Fruit fly (Drosophila melanogaster): ENCODE measurements around the gene CG46320.

CG46320 gene

dm6 chr3L:5662071-5662470 lies 1.9 kb upstream of the CG46320 start, which contains the start of gene Sse (continued):
- TF ChIP-seq Hr78 (GFP tag; optimal IDR thresholded peaks at IDR 0.05) (no peak), Scr (GFP tag; IDR thresholded peaks at IDR 0.05; ENCODE audit: partially characterized antibody) (peak; percentile 78), CG4820 (GFP tag; optimal IDR thresholded peaks at IDR 0.05) (no peak), CG8290 (GFP tag; optimal IDR thresholded peaks at IDR 0.05) (no peak), CG8290 (tag; optimal IDR thresholded peaks at IDR 0.05) (no peak), CG13287 (GFP tag; IDR thresholded peaks at IDR 0.05; ENCODE audit: partially characterized antibody) (peak; percentile 87), CG9797 (GFP tag; optimal IDR thresholded peaks at IDR 0.05) (peak; percentile 65), CG43689 (GFP tag; IDR thresholded peaks at IDR 0.05) (no peak), CG2678 (tag; optimal IDR thresholded peaks at IDR 0.05) (peak; percentile 17), MBD-R2 (GFP tag; IDR thresholded peaks at IDR 0.05) (peak; percentile 71), CG17385 (GFP tag; optimal IDR thresholded peaks at IDR 0.05) (peak; percentile 76), Dad (GFP tag; optimal IDR thresholded peaks at IDR 0.05) (peak; percentile 7), Adf1 (GFP tag; IDR thresholded peaks at IDR 0.05) (no peak), cad (GFP tag; optimal IDR thresholded peaks at IDR 0.05) (no peak), exex (tag; optimal IDR thresholded peaks at IDR 0.05) (no peak), CG7963 (GFP tag; IDR thresholded peaks at IDR 0.05; ENCODE audit: partially characterized antibody) (peak; percentile 72; the same call in 2 of the 3 replicates), CG17361 (GFP tag; IDR thresholded peaks at IDR 0.05) (no peak), ATbp (GFP tag; optimal IDR thresholded peaks at IDR 0.05) (no peak), CG6175 (GFP tag; IDR thresholded peaks at IDR 0.05) (no peak), Dll (GFP tag; IDR thresholded peaks at IDR 0.05; ENCODE audit: partially characterized antibody) (peak; percentile 82), CG8281 (tag; optimal IDR thresholded peaks at IDR 0.05) (no peak), D (optimal IDR thresholded peaks at IDR 0.05) (no peak), D (GFP tag; optimal IDR thresholded peaks at IDR 0.05) (no peak), zen2 (GFP tag; IDR thresholded peaks at IDR 0.05; ENCODE audit: partially characterized antibody) (peak; percentile 84), CG3281 (GFP tag; optimal IDR thresholded peaks at IDR 0.05) (no peak), unc-4 (GFP tag; IDR thresholded peaks at IDR 0.05; ENCODE audit: partially characterized antibody) (peak; percentile 76), H15 (GFP tag; IDR thresholded peaks at IDR 0.05) (no peak), HLH3B (GFP tag; IDR thresholded peaks at IDR 0.05) (no peak), row (GFP tag; IDR thresholded peaks at IDR 0.05) (no peak; the same call in 2 of the 3 replicates), nerfin-2 (GFP tag; IDR thresholded peaks at IDR 0.05; ENCODE audit: partially characterized antibody) (peak; percentile 69; the same call in 1 of the 2 replicates), salm (tag; optimal IDR thresholded peaks at IDR 0.05) (no peak), CG3163 (GFP tag; optimal IDR thresholded peaks at IDR 0.05) (no peak), abd-A (tag; optimal IDR thresholded peaks at IDR 0.05) (peak; percentile 31), chinmo (GFP tag; IDR thresholded peaks at IDR 0.05; ENCODE audit: partially characterized antibody) (no peak), CG5180 (GFP tag; optimal IDR thresholded peaks at IDR 0.05) (no peak), CG11504 (tag; optimal IDR thresholded peaks at IDR 0.05) (peak; percentile 2), crc (GFP tag; optimal IDR thresholded peaks at IDR 0.05) (no peak), tio (GFP tag; optimal IDR thresholded peaks at IDR 0.05) (no peak), CG10979 (tag; optimal IDR thresholded peaks at IDR 0.05) (no peak), Ets97D (GFP tag; optimal IDR thresholded peaks at IDR 0.05) (peak; percentile 73), CG13424 (tag; optimal IDR thresholded peaks at IDR 0.05) (no peak), CG9932 (GFP tag; IDR thresholded peaks at IDR 0.05) (peak; percentile 30; the same call in 1 of the 2 replicates), pita (GFP tag; optimal IDR thresholded peaks at IDR 0.05) (no peak), fd96Cb (tag; optimal IDR thresholded peaks at IDR 0.05) (no peak), CG14014 (GFP tag; IDR thresholded peaks at IDR 0.05) (no peak), org-1 (GFP tag; optimal IDR thresholded peaks at IDR 0.05) (no peak), sug (tag; optimal IDR thresholded peaks at IDR 0.05) (no peak), MTF-1 (GFP tag; optimal IDR thresholded peaks at IDR 0.05; ENCODE audit: borderline replicate concordance) (no peak), slou (GFP tag; optimal IDR thresholded peaks at IDR 0.05) (peak; percentile 42), CG3407 (GFP tag; optimal IDR thresholded peaks at IDR 0.05) (no peak), Elba2 (GFP tag; optimal IDR thresholded peaks at IDR 0.05) (no peak)
